Fruit fly (Drosophila melanogaster) whole organism, embryonic: ENCODE data around the gene yps.

ENCODE experiments used
- Aef1 ChIP-seq: fragments of 200-800 bp; sonication (Bioruptor generic); IDR thresholded peaks from 3 replicates; pipeline ENCODE4 v1.3.6; 2022; ENCODE audit warnings: missing biosample characterization, missing genetic modification characterization
- Asciz ChIP-seq: fragments of 200-800 bp; sonication (Bioruptor generic); optimal IDR thresholded peaks from 2 replicates; lab custom pipeline; 2017; ENCODE audit warnings: missing biosample characterization, mild to moderate bottlenecking, missing genetic modification characterization, missing genetic modification reagents
- CG10147 ChIP-seq: fragments of 200-800 bp; sonication (Bioruptor generic); optimal IDR thresholded peaks from 2 replicates; lab custom pipeline; 2019; ENCODE audit warnings: missing biosample characterization, mild to moderate bottlenecking, missing genetic modification characterization, moderate library complexity
- CG11085 ChIP-seq: fragments of 200-800 bp; sonication (Bioruptor generic); IDR thresholded peaks from 2 replicates; pipeline ENCODE4 v1.3.6; 2022; ENCODE audit warnings: missing biosample characterization, missing genetic modification characterization
- CG11504 ChIP-seq: fragments of 200-800 bp; sonication (Bioruptor generic); optimal IDR thresholded peaks from 3 replicates; lab custom pipeline; 2019; ENCODE audit warnings: missing biosample characterization, mild to moderate bottlenecking, missing genetic modification characterization, moderate library complexity
- CG11695 ChIP-seq: fragments of 200-800 bp; sonication (Bioruptor generic); IDR thresholded peaks from 3 replicates; pipeline ENCODE4 v1.3.6; 2022; ENCODE audit warnings: missing biosample characterization, missing genetic modification characterization
- CG12659 ChIP-seq: fragments of 200-800 bp; sonication (Bioruptor generic); optimal IDR thresholded peaks from 3 replicates; lab custom pipeline; 2017; ENCODE audit warnings: mild to moderate bottlenecking, missing biosample characterization, missing genetic modification reagents, missing genetic modification characterization
- CG14667 ChIP-seq: fragments of 200-800 bp; sonication (Bioruptor generic); IDR thresholded peaks from 2 replicates; pipeline ENCODE4 v1.3.6; 2022; ENCODE audit warnings: missing biosample characterization, missing genetic modification characterization
- CG14965 ChIP-seq: fragments of 200-800 bp; sonication (Bioruptor generic); optimal IDR thresholded peaks from 2 replicates; lab custom pipeline; 2016; ENCODE audit warnings: missing biosample characterization, missing genetic modification characterization, borderline replicate concordance
- CG1603 ChIP-seq: fragments of 200-800 bp; sonication (Bioruptor generic); optimal IDR thresholded peaks from 2 replicates; lab custom pipeline; 2019; ENCODE audit warnings: missing biosample characterization, mild to moderate bottlenecking, missing genetic modification characterization, moderate library complexity
- CG17612 ChIP-seq: fragments of 200-800 bp; sonication (Bioruptor generic); IDR thresholded peaks from 2 replicates; pipeline ENCODE4 v1.3.6; 2022; ENCODE audit warnings: missing biosample characterization, missing genetic modification characterization
- CG2712 ChIP-seq: fragments of 200-800 bp; optimal IDR thresholded peaks from 3 replicates; lab custom pipeline; 2019; ENCODE audit warnings: missing biosample characterization, mild to moderate bottlenecking, missing genetic modification characterization, moderate library complexity
- CG34224 ChIP-seq: fragments of 200-800 bp; sonication (Bioruptor generic); IDR thresholded peaks from 3 replicates; pipeline ENCODE4 v1.3.6; 2022; ENCODE audit warnings: missing biosample characterization, missing genetic modification characterization; ENCODE audit not compliant: partially characterized antibody
- CG34376 ChIP-seq: fragments of 200-800 bp; sonication (Bioruptor generic); optimal IDR thresholded peaks from 2 replicates; lab custom pipeline; 2018; ENCODE audit warnings: missing biosample characterization, mild to moderate bottlenecking, missing genetic modification characterization
- CG5180 ChIP-seq: fragments of 200-800 bp; sonication (Bioruptor generic); optimal IDR thresholded peaks from 3 replicates; lab custom pipeline; 2017; ENCODE audit warnings: missing biosample characterization, missing genetic modification characterization, mild to moderate bottlenecking, moderate library complexity, missing genetic modification reagents
- CG6272 ChIP-seq: fragments of 200-800 bp; sonication (Bioruptor generic); IDR thresholded peaks from 2 replicates; pipeline ENCODE4 v1.3.6; 2022; ENCODE audit warnings: missing biosample characterization, missing genetic modification characterization
- CG7963 ChIP-seq: fragments of 200-800 bp; sonication (Bioruptor generic); IDR thresholded peaks from 3 replicates; pipeline ENCODE4 v1.3.6; 2022; ENCODE audit warnings: missing biosample characterization, missing genetic modification characterization; ENCODE audit not compliant: partially characterized antibody
- CG9932 ChIP-seq: fragments of 200-800 bp; sonication (Bioruptor generic); IDR thresholded peaks from 2 replicates; pipeline ENCODE4 v1.3.6; 2022; ENCODE audit warnings: missing biosample characterization, missing genetic modification characterization
- CrebB ChIP-seq: fragments of 200-800 bp; sonication (Bioruptor generic); optimal IDR thresholded peaks from 3 replicates; lab custom pipeline; 2018; ENCODE audit warnings: missing biosample characterization, mild to moderate bottlenecking, missing genetic modification characterization
- D19A ChIP-seq: fragments of 200-800 bp; optimal IDR thresholded peaks from 3 replicates; lab custom pipeline; 2019; ENCODE audit warnings: missing biosample characterization, mild to moderate bottlenecking, missing genetic modification characterization, moderate library complexity
- D19B ChIP-seq: fragments of 200-800 bp; sonication (Bioruptor generic); optimal IDR thresholded peaks from 2 replicates; lab custom pipeline; 2017; ENCODE audit warnings: missing biosample characterization, mild to moderate bottlenecking, missing genetic modification characterization
- Dfd ChIP-seq, 2 experiments: fragments of >200 bp; optimal IDR thresholded peaks; 2 replicates each; lab custom pipeline; 2017; ENCODE audit warnings: missing biosample characterization in 2 of 2, missing genetic modification characterization in 2 of 2
- Dref ChIP-seq: fragments of 200-800 bp; sonication (Bioruptor generic); IDR thresholded peaks from 2 replicates; pipeline ENCODE4 v1.3.6; 2022; ENCODE audit warnings: missing biosample characterization, missing genetic modification characterization
- ERR ChIP-seq: fragments of 200-800 bp; sonication (Bioruptor generic); optimal IDR thresholded peaks from 2 replicates; lab custom pipeline; 2016; ENCODE audit warnings: missing biosample characterization, missing genetic modification characterization
- Fer2 ChIP-seq: fragments of 200-800 bp; sonication (Bioruptor generic); optimal IDR thresholded peaks from 2 replicates; lab custom pipeline; 2018; ENCODE audit warnings: missing biosample characterization, mild to moderate bottlenecking, missing genetic modification characterization, moderate library complexity
- HLH54F ChIP-seq: fragments of 200-800 bp; sonication (Bioruptor generic); optimal IDR thresholded peaks from 3 replicates; lab custom pipeline; 2016; ENCODE audit warnings: missing biosample characterization, missing genetic modification characterization
- Hmr ChIP-seq: fragments of 200-800 bp; sonication (Bioruptor generic); optimal IDR thresholded peaks from 3 replicates; lab custom pipeline; 2017; ENCODE audit warnings: mild to moderate bottlenecking, missing biosample characterization, missing genetic modification reagents, missing genetic modification characterization
- Lim3 ChIP-seq: fragments of 200-800 bp; sonication (Bioruptor generic); IDR thresholded peaks from 2 replicates; pipeline ENCODE4 v1.3.6; 2022; ENCODE audit warnings: missing biosample characterization, missing genetic modification characterization
- MBD-R2 ChIP-seq: fragments of 200-800 bp; sonication (Bioruptor generic); IDR thresholded peaks from 2 replicates; pipeline ENCODE4 v1.3.6; 2022; ENCODE audit warnings: missing biosample characterization, missing genetic modification characterization
- MESR4 ChIP-seq: fragments of 200-800 bp; sonication (Bioruptor generic); optimal IDR thresholded peaks from 2 replicates; lab custom pipeline; 2018; ENCODE audit warnings: missing biosample characterization, mild to moderate bottlenecking, missing genetic modification characterization, moderate library complexity
- Med ChIP-seq: fragments of 200-800 bp; sonication (Bioruptor generic); peaks from one replicate; lab custom pipeline; 2016; ENCODE audit warnings: missing biosample characterization, missing genetic modification characterization, mild to moderate bottlenecking, inconsistent platforms, moderate library complexity
- Ravus ChIP-seq: fragments of 200-800 bp; sonication (Bioruptor generic); IDR thresholded peaks from 2 replicates; pipeline ENCODE4 v1.3.6; 2022; ENCODE audit warnings: missing biosample characterization, missing genetic modification characterization
- Sin3A ChIP-seq: fragments of >200 bp; optimal IDR thresholded peaks from 2 replicates; lab custom pipeline; 2018
- Sox102F ChIP-seq: fragments of 200-800 bp; sonication (Bioruptor generic); optimal IDR thresholded peaks from 2 replicates; lab custom pipeline; 2018; ENCODE audit warnings: missing biosample characterization, mild to moderate bottlenecking, missing genetic modification characterization, moderate library complexity
- Sry-β ChIP-seq: fragments of 200-800 bp; sonication (Bioruptor generic); optimal IDR thresholded peaks from 2 replicates; lab custom pipeline; 2018; ENCODE audit warnings: missing biosample characterization, mild to moderate bottlenecking, missing genetic modification characterization, moderate library complexity
- Tbp ChIP-seq: fragments of >200 bp; optimal IDR thresholded peaks from 2 replicates; lab custom pipeline; 2018; ENCODE audit warnings: missing biosample characterization, missing genetic modification characterization
- aop ChIP-seq: fragments of 200-800 bp; sonication (Bioruptor generic); IDR thresholded peaks from 2 replicates; pipeline ENCODE4 v1.3.6; 2022; ENCODE audit warnings: missing biosample characterization, missing genetic modification characterization
- cas ChIP-seq: fragments of 200-800 bp; sonication (Bioruptor generic); IDR thresholded peaks from 2 replicates; pipeline ENCODE4 v1.3.6; 2022; ENCODE audit warnings: missing biosample characterization, missing genetic modification characterization
- dmrt11E ChIP-seq: fragments of 200-800 bp; sonication (Bioruptor generic); optimal IDR thresholded peaks from 3 replicates; lab custom pipeline; 2018; ENCODE audit warnings: missing biosample characterization, mild to moderate bottlenecking, missing genetic modification characterization, moderate library complexity
- ewg ChIP-seq: fragments of 200-800 bp; sonication (Bioruptor generic); optimal IDR thresholded peaks from 3 replicates; lab custom pipeline; 2017; ENCODE audit warnings: mild to moderate bottlenecking, missing biosample characterization, missing genetic modification reagents, missing genetic modification characterization
- fd96Cb ChIP-seq: fragments of 200-800 bp; sonication (Bioruptor generic); optimal IDR thresholded peaks from 2 replicates; lab custom pipeline; 2018; ENCODE audit warnings: missing biosample characterization, mild to moderate bottlenecking, missing genetic modification characterization, moderate library complexity
- gsb ChIP-seq: fragments of 200-800 bp; sonication (Bioruptor generic); IDR thresholded peaks from 2 replicates; pipeline ENCODE4 v1.3.6; 2022; ENCODE audit warnings: missing biosample characterization, missing genetic modification characterization
- mam ChIP-seq: fragments of 200-800 bp; sonication (Bioruptor generic); optimal IDR thresholded peaks from 3 replicates; lab custom pipeline; 2016; ENCODE audit warnings: missing biosample characterization, missing genetic modification characterization
- oc ChIP-seq: fragments of 200-800 bp; sonication (Bioruptor generic); optimal IDR thresholded peaks from 2 replicates; lab custom pipeline; 2018; ENCODE audit warnings: missing biosample characterization, mild to moderate bottlenecking, missing genetic modification characterization, moderate library complexity
- psq ChIP-seq: fragments of 200-800 bp; sonication (Bioruptor generic); optimal IDR thresholded peaks from 2 replicates; lab custom pipeline; 2017; ENCODE audit warnings: missing biosample characterization, missing genetic modification characterization
- scrt ChIP-seq: fragments of 200-800 bp; sonication (Bioruptor generic); optimal IDR thresholded peaks from 2 replicates; lab custom pipeline; 2018; ENCODE audit warnings: missing biosample characterization, mild to moderate bottlenecking, missing genetic modification characterization, moderate library complexity
- so ChIP-seq: fragments of 200-800 bp; sonication (Bioruptor generic); IDR thresholded peaks from 3 replicates; pipeline ENCODE4 v1.3.6; 2022; ENCODE audit warnings: missing biosample characterization, missing genetic modification characterization
- stwl ChIP-seq: fragments of 200-800 bp; sonication (Bioruptor generic); optimal IDR thresholded peaks from 3 replicates; lab custom pipeline; 2018; ENCODE audit warnings: missing biosample characterization, mild to moderate bottlenecking, missing genetic modification characterization, moderate library complexity
- trh ChIP-seq: fragments of 200-800 bp; sonication (Bioruptor generic); optimal IDR thresholded peaks from 2 replicates; lab custom pipeline; 2016; ENCODE audit warnings: missing biosample characterization, missing genetic modification characterization
- vvl ChIP-seq: fragments of 200-800 bp; sonication (Bioruptor generic); IDR thresholded peaks from 2 replicates; pipeline ENCODE4 v1.3.6; 2022; ENCODE audit warnings: missing biosample characterization, missing genetic modification characterization
- zfh2 ChIP-seq: fragments of 200-800 bp; sonication (Bioruptor generic); optimal IDR thresholded peaks from 2 replicates; lab custom pipeline; 2016; ENCODE audit warnings: missing biosample characterization, missing genetic modification characterization

The yps gene

DNA sequence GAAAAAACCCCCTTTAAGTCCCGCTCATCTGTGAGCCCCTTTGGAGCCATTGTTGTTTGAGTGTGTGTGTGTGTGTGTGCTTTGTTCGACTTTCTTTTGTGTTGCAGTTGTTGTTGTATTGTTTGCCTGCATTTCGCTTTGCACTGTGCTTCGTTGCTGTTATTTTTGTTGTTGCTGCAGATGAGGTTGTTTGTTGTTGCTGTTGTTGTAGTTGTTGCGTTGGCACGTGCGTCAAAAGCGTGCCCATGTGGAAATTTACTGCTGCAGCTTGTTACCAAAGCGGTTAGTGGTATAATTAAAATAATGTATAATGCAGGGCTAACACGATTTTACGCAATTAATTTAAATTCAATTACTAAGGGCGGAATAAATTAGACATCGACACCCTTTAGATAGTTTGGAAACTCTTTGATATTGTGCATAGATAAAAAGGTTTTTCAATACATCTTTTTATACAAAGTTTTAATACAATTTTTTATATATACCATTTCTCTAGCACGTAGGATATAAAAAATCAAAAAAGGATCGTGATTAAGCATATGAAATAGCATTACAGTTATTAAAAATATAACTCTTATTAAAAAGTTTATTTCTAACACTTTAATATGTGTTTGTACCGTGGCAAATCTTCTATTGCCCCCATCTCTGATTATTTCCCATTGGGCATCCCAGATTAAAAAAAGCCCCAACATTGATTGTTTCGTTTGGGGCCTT, 34.6 kb downstream of the yps start (continued):
- peak; percentile 31 for TF ChIP-seq Sox102F (GFP tag; lab: Kevin White, UChicago)
- no peak for TF ChIP-seq CG1603 (tag; lab: Kevin White, UChicago)
- TF ChIP-seq CG11695 (GFP tag; lab: Robert Waterston, UW): no peak
- no peak for TF ChIP-seq Hmr (GFP tag; lab: Kevin White, UChicago)
- TF ChIP-seq zfh2 (GFP tag; lab: Kevin White, UChicago): no peak
- no peak for TF ChIP-seq CrebB
- no peak for TF ChIP-seq CG34224 (GFP tag; lab: Robert Waterston, UW)
- no peak for TF ChIP-seq Sry-β (GFP tag; lab: Kevin White, UChicago)
- TF ChIP-seq Fer2 (tag; lab: Kevin White, UChicago): no peak
- no peak for TF ChIP-seq Dref (GFP tag; lab: Robert Waterston, UW)
- no peak for TF ChIP-seq scrt (GFP tag; lab: Kevin White, UChicago)
- TF ChIP-seq cas (GFP tag; lab: Robert Waterston, UW): no peak
- TF ChIP-seq vvl (GFP tag; lab: Robert Waterston, UW): peak; percentile 71
- TF ChIP-seq Dfd (GFP tag; optimal IDR thresholded peaks at IDR 0.05; lab: Kevin White, UChicago): no peak
- TF ChIP-seq Med (GFP tag; lab: Kevin White, UChicago): peak; percentile 72
- TF ChIP-seq CG9932 (GFP tag; lab: Robert Waterston, UW): no peak
- TF ChIP-seq oc (tag; lab: Kevin White, UChicago): peak; percentile 93
- no peak for TF ChIP-seq CG10147 (GFP tag; lab: Kevin White, UChicago)
- TF ChIP-seq Lim3 (GFP tag; lab: Robert Waterston, UW): no peak
- no peak for TF ChIP-seq CG2712 (tag; lab: Kevin White, UChicago)
- no peak for TF ChIP-seq CG17612
- no peak for TF ChIP-seq CG14965 (GFP tag; lab: Kevin White, UChicago)
- no peak for TF ChIP-seq Ravus (GFP tag; lab: Robert Waterston, UW)
- no peak for TF ChIP-seq Sin3A (lab: Kevin White, UChicago)
- peak; percentile 53 for TF ChIP-seq psq (GFP tag; lab: Kevin White, UChicago)
- no peak for TF ChIP-seq CG14667 (GFP tag; lab: Robert Waterston, UW)
- no peak for TF ChIP-seq mam (GFP tag; lab: Kevin White, UChicago)
- no peak for TF ChIP-seq gsb (GFP tag; lab: Robert Waterston, UW)
- TF ChIP-seq D19B (GFP tag; lab: Kevin White, UChicago): no peak
- no peak for TF ChIP-seq HLH54F (GFP tag; lab: Kevin White, UChicago)
- TF ChIP-seq aop (GFP tag; lab: Robert Waterston, UW): no peak
- no peak for TF ChIP-seq Tbp (GFP tag; lab: Kevin White, UChicago)
- TF ChIP-seq fd96Cb (tag; lab: Kevin White, UChicago): no peak
- no peak for TF ChIP-seq CG12659 (GFP tag; lab: Kevin White, UChicago)
- no peak for TF ChIP-seq ewg (GFP tag; lab: Kevin White, UChicago)
- no peak for TF ChIP-seq CG5180
- TF ChIP-seq ERR (GFP tag; lab: Kevin White, UChicago): no peak
- peak; percentile 53 for TF ChIP-seq CG11504
- TF ChIP-seq MBD-R2: no peak
- no peak for TF ChIP-seq CG34376 (GFP tag; lab: Kevin White, UChicago)
- TF ChIP-seq Asciz (GFP tag; lab: Kevin White, UChicago): no peak
- TF ChIP-seq so (GFP tag; lab: Robert Waterston, UW): no peak
- no peak for TF ChIP-seq Aef1 (GFP tag; lab: Robert Waterston, UW)
- TF ChIP-seq CG6272: 0 out of 2 replicates have a peak, but pooled peaks have one; percentile 12
- TF ChIP-seq dmrt11E: no peak
- no peak for TF ChIP-seq MESR4 (GFP tag; lab: Kevin White, UChicago)
- TF ChIP-seq CG7963: no peak
- no peak for TF ChIP-seq stwl
- no peak for TF ChIP-seq CG11085 (GFP tag; lab: Robert Waterston, UW)
- TF ChIP-seq trh (GFP tag; lab: Kevin White, UChicago): no peak
- no peak for TF ChIP-seq D19A
